Worm (Caenorhabditis elegans) whole organism, late embryonic: ENCODE measurements around the gene R04E5.9.

Experiments
- C38D4.7 ChIP-seq: fragments of 200-800 bp; sonication (Bioruptor generic); optimal IDR thresholded peaks from 2 replicates; lab custom pipeline; 2018; ENCODE audit warnings: mild to moderate bottlenecking, missing genetic modification characterization, moderate library complexity, missing compliant biosample characterization
- K02D7.2 ChIP-seq: sonication (generic microtip); optimal IDR thresholded peaks from 2 replicates; lab custom pipeline; 2017; ENCODE audit warnings: mild to moderate bottlenecking, missing genetic modification characterization, missing compliant biosample characterization
- T23F11.4 ChIP-seq: fragments of 200-800 bp; sonication (Bioruptor generic); optimal IDR thresholded peaks from 2 replicates; lab custom pipeline; 2018; ENCODE audit warnings: mild to moderate bottlenecking, missing genetic modification characterization, missing compliant biosample characterization
- ahr-1 ChIP-seq: sonication (generic microtip); optimal IDR thresholded peaks from 2 replicates; lab custom pipeline; 2016; ENCODE audit warnings: missing genetic modification characterization, missing compliant biosample characterization
- ceh-14 ChIP-seq: sonication (generic microtip); optimal IDR thresholded peaks from 2 replicates; lab custom pipeline; 2016; ENCODE audit warnings: missing genotype, missing genetic modification characterization, missing compliant biosample characterization
- ceh-18 ChIP-seq: sonication (generic microtip); optimal IDR thresholded peaks from 2 replicates; lab custom pipeline; 2016; ENCODE audit warnings: missing genetic modification characterization, missing compliant biosample characterization
- ceh-19 ChIP-seq: fragments of 200-800 bp; sonication (Bioruptor generic); optimal IDR thresholded peaks from 2 replicates; lab custom pipeline; 2018; ENCODE audit warnings: mild to moderate bottlenecking, missing genetic modification characterization, missing compliant biosample characterization
- ceh-2 ChIP-seq: sonication (generic microtip); optimal IDR thresholded peaks from 2 replicates; lab custom pipeline; 2016; ENCODE audit warnings: missing genotype, missing genetic modification characterization, missing compliant biosample characterization
- ceh-22 ChIP-seq: sonication (generic microtip); optimal IDR thresholded peaks from 2 replicates; lab custom pipeline; 2017; ENCODE audit warnings: missing biosample characterization, missing genetic modification characterization
- ceh-30 ChIP-seq: fragments of 150-350 bp; optimal IDR thresholded peaks from 2 replicates; lab custom pipeline; 2014; ENCODE audit warnings: missing biosample characterization, missing genetic modification characterization
- ceh-31 ChIP-seq: sonication (generic microtip); optimal IDR thresholded peaks from 2 replicates; lab custom pipeline; 2016; ENCODE audit warnings: missing genetic modification characterization, missing compliant biosample characterization
- ceh-34 ChIP-seq: sonication (generic microtip); optimal IDR thresholded peaks from 2 replicates; lab custom pipeline; 2016; ENCODE audit warnings: mild to moderate bottlenecking, missing genetic modification characterization, missing compliant biosample characterization
- ceh-48 ChIP-seq: sonication (generic microtip); optimal IDR thresholded peaks from 2 replicates; lab custom pipeline; 2016; ENCODE audit warnings: missing genetic modification characterization, inconsistent platforms, missing compliant biosample characterization
- che-1 ChIP-seq: sonication (generic microtip); optimal IDR thresholded peaks from 2 replicates; lab custom pipeline; 2016; ENCODE audit warnings: mild to moderate bottlenecking, missing genetic modification characterization, missing compliant biosample characterization
- elt-2 ChIP-seq: sonication (generic microtip); optimal IDR thresholded peaks from 2 replicates; lab custom pipeline; 2016; ENCODE audit warnings: missing genetic modification reagents, missing genetic modification characterization, missing compliant biosample characterization
- elt-4 ChIP-seq: sonication (generic microtip); optimal IDR thresholded peaks from 2 replicates; lab custom pipeline; 2016; ENCODE audit warnings: missing genetic modification characterization, missing compliant biosample characterization
- ets-4 ChIP-seq: sonication (generic microtip); optimal IDR thresholded peaks from 2 replicates; lab custom pipeline; 2016; ENCODE audit warnings: missing genetic modification characterization, missing compliant biosample characterization
- eyg-1 ChIP-seq: sonication (generic microtip); optimal IDR thresholded peaks from 2 replicates; lab custom pipeline; 2016; ENCODE audit warnings: missing genotype, missing genetic modification characterization, missing compliant biosample characterization
- fax-1 ChIP-seq: sonication (generic microtip); optimal IDR thresholded peaks from 2 replicates; lab custom pipeline; 2016; ENCODE audit warnings: missing genotype, missing genetic modification characterization, missing compliant biosample characterization
- fkh-10 ChIP-seq: fragments of 150-350 bp; optimal IDR thresholded peaks from 2 replicates; lab custom pipeline; 2014; ENCODE audit warnings: missing biosample characterization, missing genetic modification reagents, missing genetic modification characterization
- fkh-6 ChIP-seq: sonication (generic microtip); optimal IDR thresholded peaks from 2 replicates; lab custom pipeline; 2016; ENCODE audit warnings: missing genetic modification characterization, missing compliant biosample characterization
- hlh-15 ChIP-seq: sonication (generic microtip); optimal IDR thresholded peaks from 2 replicates; lab custom pipeline; 2016; ENCODE audit warnings: missing genetic modification characterization, missing compliant biosample characterization
- hlh-30 ChIP-seq: sonication (generic microtip); optimal IDR thresholded peaks from 2 replicates; lab custom pipeline; 2017; ENCODE audit warnings: antibody characterized with exemption, missing genetic modification characterization, missing compliant biosample characterization; ENCODE audit not compliant: insufficient read depth
- hlh-8 ChIP-seq: sonication (generic microtip); optimal IDR thresholded peaks from 2 replicates; lab custom pipeline; 2016; ENCODE audit warnings: missing genotype, missing genetic modification characterization, missing compliant biosample characterization
- madf-2 ChIP-seq: sonication (generic microtip); optimal IDR thresholded peaks from 2 replicates; lab custom pipeline; 2017; ENCODE audit warnings: missing genetic modification characterization, missing compliant biosample characterization
- nhr-11 ChIP-seq: fragments of 150-350 bp; optimal IDR thresholded peaks from 2 replicates; lab custom pipeline; 2014; ENCODE audit warnings: missing biosample characterization, missing genetic modification characterization
- nhr-232 ChIP-seq: sonication (generic microtip); optimal IDR thresholded peaks from 2 replicates; lab custom pipeline; 2016; ENCODE audit warnings: missing genetic modification characterization, missing compliant biosample characterization
- npax-4 ChIP-seq: sonication (generic microtip); optimal IDR thresholded peaks from 2 replicates; lab custom pipeline; 2016; ENCODE audit warnings: missing genetic modification characterization, missing compliant biosample characterization
- odd-2 ChIP-seq: sonication (generic microtip); optimal IDR thresholded peaks from 2 replicates; lab custom pipeline; 2017; ENCODE audit warnings: antibody characterized with exemption, mild to moderate bottlenecking, missing genetic modification characterization, missing compliant biosample characterization
- pag-3 ChIP-seq: sonication (generic microtip); optimal IDR thresholded peaks from 2 replicates; lab custom pipeline; 2016; ENCODE audit warnings: missing compliant biosample characterization, missing genetic modification characterization, borderline replicate concordance
- pat-9 ChIP-seq: fragments of 200-800 bp; sonication (Bioruptor generic); optimal IDR thresholded peaks from 2 replicates; lab custom pipeline; 2018; ENCODE audit warnings: mild to moderate bottlenecking, missing genetic modification characterization, moderate library complexity, missing compliant biosample characterization
- pax-1 ChIP-seq: fragments of 150-350 bp; optimal IDR thresholded peaks from 2 replicates; lab custom pipeline; 2014; ENCODE audit warnings: missing biosample characterization, missing genetic modification characterization
- pha-2 ChIP-seq: sonication (generic microtip); optimal IDR thresholded peaks from 2 replicates; lab custom pipeline; 2017; ENCODE audit warnings: mild to moderate bottlenecking, missing genetic modification characterization, missing compliant biosample characterization
- pha-4 ChIP-seq: fragments of 150-350 bp; optimal IDR thresholded peaks from 2 replicates; lab custom pipeline; 2018; ENCODE audit warnings: missing biosample characterization, missing genetic modification reagents, missing genetic modification characterization
- pqm-1 ChIP-seq: sonication (generic microtip); optimal IDR thresholded peaks from 2 replicates; lab custom pipeline; 2016; ENCODE audit warnings: missing genetic modification characterization, missing compliant biosample characterization
- sdc-2 ChIP-seq: sonication (generic microtip); optimal IDR thresholded peaks from 2 replicates; lab custom pipeline; 2016; ENCODE audit warnings: missing genotype, missing genetic modification characterization, missing compliant biosample characterization
- sox-2 ChIP-seq: fragments of 200-800 bp; sonication (Bioruptor generic); IDR thresholded peaks from 2 replicates; pipeline ENCODE4 v1.3.6; 2022; ENCODE audit warnings: missing genetic modification reagents, missing genetic modification characterization, missing compliant biosample characterization
- ttx-3 ChIP-seq: sonication (generic microtip); optimal IDR thresholded peaks from 2 replicates; lab custom pipeline; 2016; ENCODE audit warnings: missing genetic modification reagents, missing genetic modification characterization, missing compliant biosample characterization
- unc-3 ChIP-seq, 2 experiments: fragments of 200-800 bp in 1 of 2; sonication (Bioruptor generic) in 1 of 2; sonication (generic microtip) in 1 of 2; conservative IDR thresholded peaks in 1 of 2; optimal IDR thresholded peaks in 1 of 2; 2 replicates each; pipeline versions ENCODE4 v1.3.6 to Lab custom; 2016 to 2022; ENCODE audit warnings: missing compliant biosample characterization in 2 of 2, missing genetic modification characterization in 2 of 2, missing genetic modification reagents in 1 of 2
- unc-55 ChIP-seq: sonication (generic microtip); optimal IDR thresholded peaks from 2 replicates; lab custom pipeline; 2017; ENCODE audit warnings: missing biosample characterization, missing genetic modification reagents, missing genetic modification characterization
- unc-86 ChIP-seq: sonication (generic microtip); optimal IDR thresholded peaks from 2 replicates; lab custom pipeline; 2016; ENCODE audit warnings: missing genetic modification characterization, missing compliant biosample characterization
- ztf-16 ChIP-seq: sonication (generic microtip); optimal IDR thresholded peaks from 2 replicates; lab custom pipeline; 2017; ENCODE audit warnings: missing genetic modification characterization, missing compliant biosample characterization

R04E5.9 gene

DNA sequence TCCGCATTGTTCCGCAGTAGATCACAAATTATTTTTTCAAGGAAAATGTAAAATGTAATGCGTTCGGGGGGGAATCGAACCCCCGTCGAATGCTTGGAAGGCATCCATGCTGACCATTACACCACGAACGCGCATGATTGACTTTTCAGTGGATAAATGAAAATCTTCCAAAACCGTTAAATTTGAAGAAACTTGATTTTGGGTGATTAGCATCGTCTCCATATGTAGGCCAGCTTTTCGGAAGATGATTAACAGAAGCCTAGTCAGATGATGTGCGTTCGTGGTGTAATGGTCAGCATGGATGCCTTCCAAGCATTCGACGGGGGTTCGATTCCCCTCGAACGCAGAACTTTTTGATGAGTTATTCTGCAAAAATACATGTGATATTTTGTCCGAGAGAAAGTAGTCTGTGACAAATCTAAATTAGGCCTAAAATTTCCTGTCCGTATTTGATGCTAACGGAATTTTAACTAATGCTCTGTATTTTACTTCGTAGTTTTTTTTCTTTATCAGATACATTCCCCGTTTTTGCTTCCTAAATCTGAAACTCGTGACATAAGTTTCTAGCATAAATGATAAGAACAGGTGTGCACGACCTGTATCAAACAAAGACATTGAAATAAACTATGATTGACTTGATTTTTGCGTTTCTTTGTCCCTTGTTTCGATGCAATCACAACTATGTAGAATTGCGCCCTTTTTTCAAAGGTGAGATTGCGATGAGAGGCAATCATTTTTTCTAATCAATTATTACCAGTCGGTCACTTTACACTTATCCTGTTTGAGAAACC is 35.7 kb upstream of the R04E5.9 start, which contains the start of gene C28G1.10:
C28G1.10 (plus strand) TSS at position 676 of the 791 bp plus-strand sequence.
- TF ChIP-seq sdc-2 (tag; lab: Kevin White, UChicago), result no peak
- peak; percentile 10 for TF ChIP-seq hlh-30 (tag; lab: Kevin White, UChicago)
- no peak for TF ChIP-seq ceh-2 (tag; lab: Kevin White, UChicago)
- TF ChIP-seq pag-3 (tag; lab: Kevin White, UChicago), result no peak
- no peak for TF ChIP-seq ceh-30
- TF ChIP-seq madf-2 (tag; lab: Kevin White, UChicago), result no peak
- TF ChIP-seq, all 69 proteins: peak for 1

DNA sequence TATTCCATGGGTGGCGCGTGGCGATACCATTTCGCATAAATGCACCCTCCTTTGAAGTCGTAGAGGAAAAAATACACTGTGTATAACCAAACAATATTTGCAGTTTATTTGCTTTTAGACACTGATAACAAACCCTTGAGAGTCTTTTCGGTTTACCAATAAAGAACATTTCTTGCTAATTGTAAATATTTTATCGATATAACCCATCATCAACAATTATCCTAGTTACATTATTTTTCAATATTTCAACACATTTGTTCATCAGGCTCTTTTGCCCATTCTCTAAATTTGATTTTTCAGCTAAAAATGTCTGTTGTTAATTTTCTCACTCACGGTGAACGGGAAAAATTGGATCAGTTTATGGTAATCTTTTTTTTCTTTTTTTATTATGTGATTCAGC is 33.0 kb upstream of the R04E5.9 start, which contains the start of gene ubc-23:
ubc-23 (plus strand) TSS at position 301 of the 400 bp plus-strand sequence.
- TF ChIP-seq elt-4 (tag; lab: Kevin White, UChicago), result no peak

- TF ChIP-seq sox-2 (GFP tag; lab: Robert Waterston, UW) (no peak), C38D4.7 (GFP tag; lab: Kevin White, UChicago) (no peak), elt-4 (tag; lab: Kevin White, UChicago) (no peak), ceh-48 (tag; lab: Kevin White, UChicago) (no peak), ceh-22 (tag; lab: Kevin White, UChicago) (no peak), che-1 (tag; lab: Kevin White, UChicago) (no peak), pha-2 (tag; lab: Kevin White, UChicago) (no peak), elt-2 (no peak), hlh-8 (no peak), ceh-14 (no peak), ceh-34 (tag; lab: Kevin White, UChicago) (no peak), fkh-10 (GFP tag; lab: Kevin White, UChicago) (no peak), ceh-19 (GFP tag; lab: Kevin White, UChicago) (no peak)
Measured at ce11 chrX:8838176-8838575, 27.2 kb upstream of the R04E5.9 start.

- TF ChIP-seq eyg-1 (peak; percentile 95), che-1 (tag; lab: Kevin White, UChicago) (peak; percentile 93), unc-55 (peak; percentile 25), fax-1 (tag; lab: Kevin White, UChicago) (peak; percentile 89), pqm-1 (tag; lab: Kevin White, UChicago) (peak; percentile 85), unc-86 (tag; lab: Kevin White, UChicago) (peak; percentile 94), ceh-14 (peak; percentile 92), hlh-8 (peak; percentile 87), nhr-232 (tag; lab: Kevin White, UChicago) (peak; percentile 90), ets-4 (tag; lab: Kevin White, UChicago) (peak; percentile 52), npax-4 (tag; lab: Kevin White, UChicago) (peak; percentile 85), pax-1 (tag; lab: Kevin White, UChicago) (peak; percentile 26), sox-2 (GFP tag; lab: Robert Waterston, UW) (peak; percentile 86), nhr-11 (tag; lab: Kevin White, UChicago) (no peak), ttx-3 (tag; lab: Kevin White, UChicago) (peak; percentile 95), T23F11.4 (GFP tag; lab: Kevin White, UChicago) (peak; percentile 96), unc-3 (GFP tag; conservative IDR thresholded peaks at IDR 0.05; lab: Robert Waterston, UW) (peak; percentile 97), unc-3 (tag; optimal IDR thresholded peaks at IDR 0.05; lab: Kevin White, UChicago) (peak; percentile 94), ceh-48 (tag; lab: Kevin White, UChicago) (peak; percentile 89), C38D4.7 (GFP tag; lab: Kevin White, UChicago) (peak; percentile 92), K02D7.2 (peak; percentile 94), pat-9 (tag; lab: Kevin White, UChicago) (peak; percentile 93), odd-2 (tag; lab: Kevin White, UChicago) (peak; percentile 71), ceh-18 (peak; percentile 94), pag-3 (tag; lab: Kevin White, UChicago) (peak; percentile 86), fkh-6 (tag; lab: Kevin White, UChicago) (peak; percentile 91), ceh-22 (tag; lab: Kevin White, UChicago) (peak; percentile 8), hlh-15 (tag; lab: Kevin White, UChicago) (peak; percentile 91), ceh-2 (tag; lab: Kevin White, UChicago) (peak; percentile 89), pha-2 (tag; lab: Kevin White, UChicago) (peak; percentile 94), pha-4 (no peak), ahr-1 (tag; lab: Kevin White, UChicago) (peak; percentile 92), ztf-16 (tag; lab: Kevin White, UChicago) (peak; percentile 93), ceh-31 (peak; percentile 93)
Measured at ce11 chrX:8835887-8836348, 25.0 kb upstream of the R04E5.9 start, which contains the start of gene C28G1.2. C28G1.2 (plus strand) TSS chrX:8836016.
